Fruit fly (Drosophila melanogaster): ENCODE data around the gene Lar.
A peak's percentile ranks its signal among the peaks of the same experiment; 100 is the strongest.

Gene Lar

DNA sequence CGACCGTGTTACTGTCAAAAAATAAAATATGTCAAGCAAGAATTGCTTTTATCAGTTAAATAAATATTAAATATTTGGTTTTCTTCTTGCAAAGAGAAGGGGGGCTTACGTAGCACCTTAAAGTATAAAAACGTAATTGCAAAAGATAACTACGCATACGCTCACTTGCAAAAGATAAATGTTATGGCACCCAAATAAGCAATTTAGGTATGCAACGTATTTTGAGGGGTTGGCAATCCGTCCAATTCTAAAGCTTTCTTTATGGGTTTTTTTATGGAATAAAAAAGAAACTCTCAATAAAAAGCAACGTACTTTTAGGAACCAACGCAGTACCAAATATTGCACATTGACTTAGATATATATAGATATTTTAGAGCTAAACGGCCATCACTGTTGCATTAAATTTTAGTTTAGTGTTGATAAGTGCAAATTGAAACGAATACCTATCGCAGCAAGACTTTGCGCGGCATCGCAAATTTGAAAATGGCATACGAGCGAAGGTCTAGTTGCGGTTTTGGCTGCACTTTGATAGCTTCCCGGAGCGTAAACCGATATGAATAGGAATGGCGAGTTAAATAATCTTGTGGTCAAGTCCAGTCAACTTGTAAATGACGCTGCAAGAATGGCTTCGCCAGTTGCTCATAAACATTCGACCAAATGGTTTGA lies 21.1 kb upstream of the Lar start, which contains the start of gene CG13077 (continued):
- TF ChIP-seq Dp (GFP tag; optimal IDR thresholded peaks at IDR 0.05) = peak; percentile 71
- peak; percentile 47; the same call in 1 of the 2 replicates for TF ChIP-seq sna (GFP tag; IDR thresholded peaks at IDR 0.05; ENCODE audit: partially characterized antibody)
- TF ChIP-seq CG11085 (GFP tag; IDR thresholded peaks at IDR 0.05) = no peak

DNA sequence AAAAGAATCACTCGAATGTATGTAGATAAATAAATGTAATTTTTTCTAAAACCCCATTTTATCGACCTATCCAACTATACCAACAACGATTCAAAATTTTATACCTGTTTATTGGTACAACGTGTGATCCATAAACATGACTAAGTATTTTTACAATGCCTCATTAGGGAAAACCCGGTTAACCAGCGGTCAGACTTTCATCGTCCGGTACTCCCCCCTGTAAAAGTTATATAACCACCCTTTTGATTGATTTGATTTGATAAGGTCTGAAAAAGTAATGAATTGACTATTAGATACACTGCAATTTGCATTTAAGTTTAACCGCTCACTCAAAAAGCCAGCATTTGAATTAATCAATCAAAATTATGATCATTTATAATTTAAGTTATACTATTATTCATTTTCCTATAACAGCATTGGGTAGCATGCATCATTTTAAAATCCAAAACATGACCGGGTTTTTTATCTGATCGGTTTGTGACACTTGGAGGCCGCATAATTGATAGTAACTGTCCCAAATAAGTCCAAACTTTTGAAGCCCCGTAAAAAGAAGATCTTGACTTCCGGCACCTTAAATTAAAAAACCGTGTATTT lies 19.0 kb upstream of the Lar start:
- TF ChIP-seq hb (GFP tag; IDR thresholded peaks at IDR 0.05; ENCODE audit: partially characterized antibody) (no peak), D19A (tag; optimal IDR thresholded peaks at IDR 0.05) (peak; percentile 63), Poxn (GFP tag; IDR thresholded peaks at IDR 0.05) (no peak), kay (GFP tag; optimal IDR thresholded peaks at IDR 0.05) (no peak), sens (GFP tag) (peak; percentile 16), lab (GFP tag; optimal IDR thresholded peaks at IDR 0.05) (peak; percentile 69), Pdp1 (GFP tag; optimal IDR thresholded peaks at IDR 0.05) (peak in 1 of 2 experiments; percentile 93)

DNA sequence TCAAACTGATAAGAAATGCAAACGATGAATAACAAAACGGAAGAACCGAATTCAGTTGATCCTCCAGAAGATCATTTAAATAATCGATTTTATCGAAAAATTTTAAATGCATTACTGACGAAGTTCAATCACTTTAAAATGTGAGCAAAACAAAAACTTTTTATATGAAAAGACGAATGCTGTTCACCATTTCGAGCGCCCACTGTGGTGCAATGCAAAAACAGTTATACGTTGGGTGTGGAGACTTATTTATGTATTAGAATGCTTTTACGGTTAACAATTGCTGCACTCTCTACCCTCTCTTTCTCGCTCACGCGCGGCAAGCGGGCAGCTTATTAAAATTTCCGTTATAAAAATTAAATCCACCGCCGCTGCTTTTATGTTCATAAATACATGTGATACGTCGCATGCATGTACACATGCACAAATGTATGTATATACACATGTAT lies 15.6 kb upstream of the Lar start:
- TF ChIP-seq oc (tag; optimal IDR thresholded peaks at IDR 0.05) (peak; percentile 47), lilli (GFP tag; optimal IDR thresholded peaks at IDR 0.05) (peak; percentile 6), kni (GFP tag; optimal IDR thresholded peaks at IDR 0.05) (peak; percentile 36), D (optimal IDR thresholded peaks at IDR 0.05) (no peak), D (GFP tag; optimal IDR thresholded peaks at IDR 0.05) (peak; percentile 7), cg (GFP tag; optimal IDR thresholded peaks at IDR 0.05) (peak; percentile 53), bigmax (GFP tag; optimal IDR thresholded peaks at IDR 0.05) (no peak), TFAM (GFP tag; optimal IDR thresholded peaks at IDR 0.05) (no peak), sens (GFP tag) (peak; percentile 46), hkb (optimal IDR thresholded peaks at IDR 0.05) (no peak), hkb (GFP tag; IDR thresholded peaks at IDR 0.05) (0 out of 2 replicates have a peak, but pooled peaks have one; percentile 10), CG10209 (GFP tag; optimal IDR thresholded peaks at IDR 0.05) (no peak), vvl (GFP tag; IDR thresholded peaks at IDR 0.05) (peak; percentile 27; the same call in 1 of the 2 replicates), row (GFP tag; IDR thresholded peaks at IDR 0.05) (0 out of 3 replicates have a peak, but pooled peaks have one; percentile 12), Med (GFP tag) (peak; percentile 81), gsb-n (tag; optimal IDR thresholded peaks at IDR 0.05) (peak; percentile 21), Drgx (GFP tag; IDR thresholded peaks at IDR 0.05) (0 out of 2 replicates have a peak, but pooled peaks have one; percentile 34), CG6272 (GFP tag; IDR thresholded peaks at IDR 0.05) (no peak), Nf-YA (GFP tag; IDR thresholded peaks at IDR 0.05) (no peak), CG17359 (tag; optimal IDR thresholded peaks at IDR 0.05) (peak; percentile 22), CG16815 (GFP tag; optimal IDR thresholded peaks at IDR 0.05) (no peak), CG3847 (GFP tag; IDR thresholded peaks at IDR 0.05) (no peak), Oli (tag; optimal IDR thresholded peaks at IDR 0.05) (peak; percentile 9), Vsx1 (GFP tag; optimal IDR thresholded peaks at IDR 0.05) (peak; percentile 37), grau (tag; optimal IDR thresholded peaks at IDR 0.05) (peak; percentile 74)

All from whole organism, embryonic.